Fruit fly (Drosophila melanogaster) S2 (cell line): ENCODE data around the gene His3.3A.

Source experiments
- CG8478 ChIP-seq: fragments of >200 bp; optimal IDR thresholded peaks from 2 replicates; lab custom pipeline; 2018
- CTCF ChIP-seq, 2 experiments: fragments of >200 bp; optimal IDR thresholded peaks; 2 replicates each; lab custom pipeline; 2018

Gene His3.3A

DNA sequence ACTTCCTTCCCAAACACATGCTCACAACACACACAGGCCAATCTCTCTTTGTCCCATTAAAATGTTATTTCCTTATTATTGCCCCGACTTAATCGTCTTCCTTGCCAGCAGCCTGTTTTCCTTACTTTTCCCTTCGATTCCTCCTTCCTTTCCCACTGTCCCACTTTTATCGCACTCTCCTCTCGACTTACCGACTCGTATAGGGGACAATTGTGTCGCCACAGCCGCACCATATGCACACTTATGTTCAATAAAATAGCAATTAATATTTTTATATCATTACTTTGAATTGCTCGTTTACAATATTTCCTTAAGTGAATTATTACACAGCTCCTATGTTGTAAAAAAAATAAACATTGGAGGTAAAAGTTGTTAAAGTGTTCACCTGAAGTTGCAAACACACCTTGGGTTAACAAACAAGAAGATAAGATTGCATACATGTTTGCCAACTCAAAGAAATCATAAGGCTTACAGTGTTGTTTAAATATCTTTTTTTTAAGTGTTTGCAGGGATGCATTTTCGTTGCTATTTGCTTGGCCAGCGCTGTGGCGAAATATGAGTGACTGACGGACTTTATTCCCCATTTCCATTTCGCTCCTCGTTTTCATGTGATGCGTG, 32.2 kb downstream of the His3.3A start:
- TF ChIP-seq CG8478 (lab: Kevin White, UChicago) (no peak), CTCF (optimal IDR thresholded peaks at IDR 0.05; lab: Kevin White, UChicago) (no peak)

DNA sequence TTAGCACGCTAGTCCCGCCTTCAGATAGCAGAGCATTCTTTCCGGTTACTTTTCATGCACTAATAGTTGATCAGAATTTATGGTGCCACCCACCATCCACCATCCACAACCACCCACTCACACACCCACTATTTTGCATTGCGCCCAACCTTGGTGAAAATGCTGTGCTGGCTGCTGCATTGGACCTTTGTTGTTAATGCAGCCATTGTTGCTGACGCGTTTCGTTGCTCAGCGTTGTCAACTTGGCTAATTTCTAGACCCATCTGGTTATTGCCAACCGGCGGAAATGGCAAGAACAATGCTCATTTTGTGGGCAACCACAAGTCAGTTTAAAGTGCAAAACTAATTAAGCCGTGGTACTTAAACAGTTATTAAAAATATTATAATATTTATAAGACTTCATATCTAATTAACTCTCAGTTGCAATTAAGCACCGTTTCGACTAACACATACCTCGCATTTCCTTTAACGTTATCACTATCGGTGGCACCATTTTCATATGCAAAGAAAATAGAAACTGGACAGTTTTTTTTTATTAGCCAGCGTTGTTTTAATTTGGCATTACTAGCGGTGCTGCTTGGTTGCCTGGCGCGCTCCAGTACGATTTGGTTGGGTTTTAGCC, 33.9 kb downstream of the His3.3A start:
- TF ChIP-seq CG8478 (lab: Kevin White, UChicago), result no peak
- TF ChIP-seq CTCF (optimal IDR thresholded peaks at IDR 0.05; lab: Kevin White, UChicago), result no peak

dm6 chr2L:5089642-5090041, 34.8 kb downstream of the His3.3A start:
- no peak for TF ChIP-seq CG8478 (lab: Kevin White, UChicago)
- no peak for TF ChIP-seq CTCF (optimal IDR thresholded peaks at IDR 0.05; lab: Kevin White, UChicago)

DNA sequence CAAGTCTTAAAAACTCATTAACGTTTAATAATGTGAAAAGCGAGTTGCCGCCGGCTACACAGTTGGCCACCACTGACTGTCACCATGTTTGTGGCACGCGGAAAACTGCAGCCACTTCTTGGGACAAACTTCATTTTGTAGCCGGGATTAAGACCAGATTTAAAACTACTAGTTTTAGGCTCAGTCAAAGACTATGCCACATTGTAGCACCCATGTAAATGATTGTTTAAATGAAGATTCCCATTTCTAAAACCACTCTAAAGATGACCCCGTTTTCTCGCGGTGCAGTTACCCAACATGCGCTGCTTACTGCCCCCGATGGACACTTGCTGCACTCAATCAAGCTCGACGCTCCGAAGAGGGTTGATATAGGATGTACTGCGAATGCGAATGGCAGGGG, 35.5 kb downstream of the His3.3A start:
- TF ChIP-seq CTCF (optimal IDR thresholded peaks at IDR 0.05; lab: Kevin White, UChicago), result no peak
- TF ChIP-seq CG8478 (lab: Kevin White, UChicago), result no peak

DNA sequence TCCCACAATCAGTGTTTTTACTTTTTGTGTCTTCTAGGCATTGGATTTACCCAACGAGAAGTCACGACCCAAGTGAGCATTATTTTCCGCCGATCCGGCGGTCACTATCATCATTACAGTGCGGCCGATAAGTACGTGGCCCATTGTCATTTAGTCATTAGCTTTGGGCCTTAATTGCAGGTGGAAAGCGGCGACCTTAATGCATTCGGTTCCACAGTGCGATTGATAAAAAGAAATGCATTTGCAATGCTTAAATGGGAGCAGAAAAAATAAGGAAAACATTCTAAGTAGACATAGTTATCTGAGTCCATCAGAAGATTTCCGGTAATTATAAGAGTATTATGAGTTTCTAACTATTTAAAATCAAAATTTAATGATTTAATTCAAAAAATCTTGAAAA, 37.3 kb downstream of the His3.3A start:
- TF ChIP-seq CG8478 (lab: Kevin White, UChicago) (no peak), CTCF (optimal IDR thresholded peaks at IDR 0.05; lab: Kevin White, UChicago) (no peak)

DNA sequence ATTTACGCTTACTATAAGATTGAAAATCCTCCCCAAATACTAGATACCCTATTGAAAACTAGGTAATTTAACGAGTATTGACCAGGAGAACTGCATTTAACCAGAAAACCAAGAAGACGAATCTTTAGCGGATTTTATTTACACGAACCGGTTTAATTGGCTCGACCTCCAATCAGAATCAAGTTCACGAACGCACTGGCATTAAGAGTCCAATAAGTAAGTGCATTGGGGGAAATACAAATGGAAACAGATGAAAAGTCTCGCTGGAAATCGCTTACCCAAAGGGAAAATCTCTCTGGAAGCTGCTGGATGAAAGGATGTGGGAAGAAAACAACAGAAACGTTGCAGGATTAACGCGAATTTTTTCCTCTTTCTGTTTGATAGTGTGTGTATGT, 37.7 kb downstream of the His3.3A start:
- TF ChIP-seq CTCF (optimal IDR thresholded peaks at IDR 0.05; lab: Kevin White, UChicago) (no peak), CG8478 (lab: Kevin White, UChicago) (no peak)

DNA sequence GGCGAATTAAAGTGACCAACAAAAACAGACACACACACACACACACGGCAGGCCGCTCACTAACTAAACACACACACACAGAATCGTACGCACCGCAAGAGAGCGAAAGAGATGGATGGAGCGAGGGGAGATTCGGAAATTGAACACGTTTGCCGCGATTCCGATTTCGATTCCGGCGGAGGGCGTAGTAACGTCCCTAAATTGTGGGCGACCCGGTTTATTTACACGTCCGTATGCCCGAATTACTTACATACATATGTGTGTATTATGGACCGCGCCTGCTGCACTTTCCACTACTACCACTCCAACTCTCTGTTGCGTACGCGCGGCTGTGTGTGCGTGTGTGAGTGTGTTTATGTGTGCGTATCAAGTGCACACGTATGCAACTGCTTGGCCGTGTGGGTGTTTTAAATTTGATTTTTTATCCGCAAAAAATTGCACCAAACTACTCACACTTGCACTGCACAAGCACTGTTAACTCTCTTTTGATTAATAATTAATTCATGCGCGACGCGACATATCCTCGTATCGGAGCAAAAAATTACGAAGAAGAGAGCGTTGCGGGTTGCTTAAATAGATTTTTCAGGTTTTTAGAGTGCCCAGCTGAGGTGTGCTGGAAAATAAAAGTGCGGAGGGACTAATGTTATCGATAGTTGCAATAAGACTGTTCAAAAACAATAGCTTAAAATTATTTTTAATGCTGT, 38.3 kb downstream of the His3.3A start, which contains the start of gene Pgant5:
Gene Pgant5, minus strand, starts transcription at position 601 of the 704 bp plus-strand sequence.
- no peak for TF ChIP-seq CG8478 (lab: Kevin White, UChicago)
- no peak for TF ChIP-seq CTCF (optimal IDR thresholded peaks at IDR 0.05; lab: Kevin White, UChicago)

dm6 chr2L:5093772-5094350, 39.0 kb downstream of the His3.3A start, which contains the start of gene CG5828:
CG5828 (plus strand) TSS chr2L:5093976.
- TF ChIP-seq CG8478 (lab: Kevin White, UChicago) (no peak), CTCF (optimal IDR thresholded peaks at IDR 0.05; lab: Kevin White, UChicago) (no peak)

DNA sequence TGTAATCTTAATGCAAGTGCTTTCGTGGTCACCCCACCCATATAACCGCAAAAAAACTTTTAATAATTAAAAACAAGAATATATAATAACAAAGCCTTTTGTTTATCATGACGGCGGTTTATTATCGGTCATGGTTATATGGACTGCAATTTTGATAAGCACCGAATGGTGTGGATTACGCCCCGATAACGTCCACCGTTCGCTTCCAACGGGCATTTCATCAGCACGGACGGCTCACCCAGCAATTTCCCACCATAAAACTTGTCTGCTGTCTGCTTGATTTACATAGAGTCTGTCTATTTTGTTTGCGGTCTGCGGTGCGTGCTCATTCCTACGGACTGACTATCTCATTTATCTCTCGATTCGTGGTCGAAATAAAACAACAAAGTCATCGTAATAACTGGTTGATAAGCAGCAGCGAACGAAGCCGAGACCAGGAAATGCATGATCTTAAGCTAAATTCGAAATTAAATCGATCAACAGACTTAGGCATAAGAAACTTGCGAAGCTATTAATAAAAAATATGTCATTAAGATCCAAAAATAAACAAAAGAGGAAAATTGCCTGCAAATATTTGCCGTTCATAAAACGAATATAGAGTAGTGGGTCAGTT, 40.6 kb downstream of the His3.3A start:
- TF ChIP-seq CTCF (optimal IDR thresholded peaks at IDR 0.05; lab: Kevin White, UChicago), result no peak
- no peak for TF ChIP-seq CG8478 (lab: Kevin White, UChicago)

dm6 chr2L:5096222-5096621, 41.4 kb downstream of the His3.3A start, which contains the start of gene CG4230:
CG4230 (plus strand) TSS chr2L:5096227.
- TF ChIP-seq CTCF (optimal IDR thresholded peaks at IDR 0.05; lab: Kevin White, UChicago) (no peak), CG8478 (lab: Kevin White, UChicago) (no peak)

- no peak for TF ChIP-seq CTCF (optimal IDR thresholded peaks at IDR 0.05; lab: Kevin White, UChicago)
- no peak for TF ChIP-seq CG8478 (lab: Kevin White, UChicago)
Measured at dm6 chr2L:5096761-5097160, 41.9 kb downstream of the His3.3A start.

dm6 chr2L:5099790-5100360, 45.0 kb downstream of the His3.3A start, which contains the start of gene ND-13A:
ND-13A (minus strand) TSS chr2L:5100288.
- no peak for TF ChIP-seq CG8478 (lab: Kevin White, UChicago)
- no peak for TF ChIP-seq CTCF (optimal IDR thresholded peaks at IDR 0.05; lab: Kevin White, UChicago)

DNA sequence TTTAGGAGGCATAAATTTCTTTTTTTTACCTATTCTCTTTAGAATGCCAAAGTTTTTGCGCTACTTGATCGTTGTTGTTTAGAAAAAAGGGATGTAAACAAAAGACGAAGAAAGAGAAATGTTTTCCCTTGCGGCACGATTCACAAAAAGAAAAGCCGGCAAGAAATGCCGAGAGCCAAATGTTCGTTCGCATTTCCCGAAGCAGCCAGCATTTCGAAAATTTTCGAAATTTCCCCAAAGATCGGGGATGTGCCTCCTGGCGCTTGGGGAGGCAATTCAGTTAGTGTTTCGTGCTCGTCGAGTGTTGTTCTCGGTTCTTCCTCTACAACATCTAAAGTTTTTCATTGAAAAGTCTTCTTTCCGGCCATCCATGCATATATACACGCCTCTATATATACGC, 45.7 kb downstream of the His3.3A start, which contains the start of gene Msp300:
Gene Msp300, plus strand, starts transcription at position 301 of the 400 bp plus-strand sequence.
- TF ChIP-seq CG8478 (lab: Kevin White, UChicago), result no peak
- TF ChIP-seq CTCF (optimal IDR thresholded peaks at IDR 0.05; lab: Kevin White, UChicago), result no peak

DNA sequence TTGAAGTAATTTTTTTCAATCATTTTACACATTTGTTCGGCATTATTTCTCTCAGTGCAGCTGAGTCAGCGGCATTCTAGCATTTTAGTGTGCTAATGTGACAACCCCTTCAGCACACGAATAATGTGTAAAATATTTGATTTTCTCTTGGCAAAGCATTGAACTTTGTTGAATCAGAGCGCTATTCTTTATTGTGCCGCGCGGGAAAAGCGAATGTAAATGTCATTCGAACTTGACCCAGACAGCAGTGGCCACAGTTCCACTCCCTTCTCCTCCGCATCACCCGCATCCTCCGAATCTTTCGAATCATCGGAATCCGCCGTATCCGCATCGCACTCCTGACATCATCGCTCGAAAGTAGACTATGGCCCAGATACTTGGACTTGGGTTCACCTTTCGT, 48.9 kb downstream of the His3.3A start:
- TF ChIP-seq CG8478 (lab: Kevin White, UChicago), result no peak
- no peak for TF ChIP-seq CTCF (optimal IDR thresholded peaks at IDR 0.05; lab: Kevin White, UChicago)
